Worm (Caenorhabditis elegans) whole organism, L4 larva: ENCODE measurements around the gene fbxa-206.
A peak's percentile ranks its signal among the peaks of the same experiment; 100 is the strongest.

Source experiments
- D1046.2 ChIP-seq: fragments of 200-800 bp; sonication (Bioruptor generic); IDR thresholded peaks from 2 replicates; pipeline ENCODE4 v1.3.6; 2022; ENCODE audit warnings: missing genetic modification characterization, missing compliant biosample characterization
- F26F4.8 ChIP-seq: fragments of 200-800 bp; sonication (Bioruptor generic); conservative IDR thresholded peaks from 2 replicates; pipeline ENCODE4 v1.3.6; 2022; ENCODE audit warnings: missing genetic modification characterization, missing compliant biosample characterization
- F44E2.7 ChIP-seq: fragments of 200-800 bp; sonication (Bioruptor generic); IDR thresholded peaks from 2 replicates; pipeline ENCODE4 v2.1.2; 2022; ENCODE audit warnings: missing genetic modification characterization, missing compliant biosample characterization
- F49E8.2 ChIP-seq: sonication (generic microtip); optimal IDR thresholded peaks from 2 replicates; lab custom pipeline; 2016; ENCODE audit warnings: missing compliant biosample characterization, mild to moderate bottlenecking, missing genetic modification characterization, borderline replicate concordance
- R02D3.7 ChIP-seq: fragments of 150-350 bp; sonication (generic microtip); optimal IDR thresholded peaks from 3 replicates; lab custom pipeline; 2014; ENCODE audit warnings: missing biosample characterization, missing genetic modification characterization
- T20F7.1 ChIP-seq: fragments of 200-800 bp; sonication (Bioruptor generic); optimal IDR thresholded peaks from 2 replicates; lab custom pipeline; 2018; ENCODE audit warnings: mild to moderate bottlenecking, missing genetic modification characterization, missing compliant biosample characterization
- Y48G9A.11 ChIP-seq: fragments of 200-800 bp; sonication (Bioruptor generic); IDR thresholded peaks from 2 replicates; pipeline ENCODE4 v1.3.6; 2022; ENCODE audit warnings: missing genetic modification reagents, missing genetic modification characterization, missing compliant biosample characterization
- Y75B8A.6 ChIP-seq: fragments of 200-800 bp; sonication (Bioruptor generic); IDR thresholded peaks from 2 replicates; pipeline ENCODE4 v1.3.6; 2022; ENCODE audit warnings: missing genetic modification reagents, missing genetic modification characterization, missing compliant biosample characterization
- aly-2 ChIP-seq: sonication (generic microtip); optimal IDR thresholded peaks from 2 replicates; lab custom pipeline; 2018; ENCODE audit warnings: missing biosample characterization, missing genetic modification characterization
- dmd-9 ChIP-seq: fragments of 200-800 bp; sonication (Bioruptor generic); IDR thresholded peaks from 2 replicates; pipeline ENCODE4 v1.3.6; 2022; ENCODE audit warnings: missing genetic modification reagents, missing genetic modification characterization, missing compliant biosample characterization
- duxl-1 ChIP-seq: sonication (generic microtip); optimal IDR thresholded peaks from 2 replicates; lab custom pipeline; 2016; ENCODE audit warnings: mild to moderate bottlenecking, missing genetic modification characterization, moderate library complexity, missing compliant biosample characterization; ENCODE audit not compliant: poor library complexity
- gei-8 ChIP-seq: fragments of 200-800 bp; sonication (Bioruptor generic); optimal IDR thresholded peaks from 2 replicates; lab custom pipeline; 2018; ENCODE audit warnings: mild to moderate bottlenecking, missing genetic modification characterization, missing compliant biosample characterization
- hlh-11 ChIP-seq: fragments of 200-800 bp; sonication (Bioruptor generic); optimal IDR thresholded peaks from 2 replicates; lab custom pipeline; 2018; ENCODE audit warnings: mild to moderate bottlenecking, missing genetic modification characterization, missing compliant biosample characterization
- hlh-30 ChIP-seq: sonication (generic microtip); optimal IDR thresholded peaks from 2 replicates; lab custom pipeline; 2017; ENCODE audit warnings: antibody characterized with exemption, mild to moderate bottlenecking, missing genetic modification characterization, missing compliant biosample characterization; ENCODE audit not compliant: insufficient read depth
- jun-1 ChIP-seq: fragments of 150-350 bp; optimal IDR thresholded peaks from 2 replicates; lab custom pipeline; 2014; ENCODE audit warnings: missing biosample characterization, missing genetic modification reagents, missing genetic modification characterization
- lin-29 ChIP-seq: fragments of 200-800 bp; sonication (Bioruptor generic); IDR thresholded peaks from 2 replicates; pipeline ENCODE4 v1.3.6; 2022; ENCODE audit warnings: missing genetic modification reagents, missing genetic modification characterization, missing compliant biosample characterization
- lin-38 ChIP-seq: fragments of 200-800 bp; sonication (Bioruptor generic); IDR thresholded peaks from 2 replicates; pipeline ENCODE4 v1.3.6; 2022; ENCODE audit warnings: missing genetic modification reagents, missing genetic modification characterization, missing compliant biosample characterization
- lir-3 ChIP-seq: sonication (generic microtip); optimal IDR thresholded peaks from 2 replicates; lab custom pipeline; 2016; ENCODE audit warnings: mild to moderate bottlenecking, missing genetic modification characterization, missing compliant biosample characterization
- lsy-2 ChIP-seq, 2 experiments: fragments of 150-350 bp in 1 of 2; sonication (generic microtip) in 1 of 2; optimal IDR thresholded peaks; 2 replicates each; lab custom pipeline; 2014 to 2017; ENCODE audit warnings: missing biosample characterization in 2 of 2, missing genetic modification characterization in 2 of 2
- mdt-29 ChIP-seq: fragments of 200-800 bp; sonication (Bioruptor generic); IDR thresholded peaks from 2 replicates; pipeline ENCODE4 v1.3.6; 2022; ENCODE audit warnings: missing genetic modification reagents, missing genetic modification characterization, missing compliant biosample characterization
- nhr-102 ChIP-seq: sonication (generic microtip); optimal IDR thresholded peaks from 2 replicates; lab custom pipeline; 2016; ENCODE audit warnings: mild to moderate bottlenecking, missing genetic modification characterization, moderate library complexity, missing compliant biosample characterization
- nhr-28 ChIP-seq: fragments of 150-350 bp; optimal IDR thresholded peaks from 2 replicates; lab custom pipeline; 2014; ENCODE audit warnings: missing biosample characterization, missing genetic modification characterization
- nhr-76 ChIP-seq: fragments of 150-350 bp; optimal IDR thresholded peaks from 2 replicates; lab custom pipeline; 2014; ENCODE audit warnings: missing biosample characterization, missing genetic modification characterization
- nhr-77 ChIP-seq: fragments of 150-350 bp; optimal IDR thresholded peaks from 2 replicates; lab custom pipeline; 2014; ENCODE audit warnings: missing biosample characterization, missing genetic modification characterization
- snpc-4 ChIP-seq: fragments of 150-350 bp; optimal IDR thresholded peaks from 2 replicates; lab custom pipeline; 2014; ENCODE audit warnings: missing biosample characterization, missing genetic modification characterization
- unc-62 ChIP-seq, 3 experiments: fragments of 150-350 bp in 1 of 3; sonication (generic microtip); optimal IDR thresholded peaks in 2 of 3; peaks in 1 of 3; 1 replicate in 1 of 3; 2 replicates in 2 of 3; lab custom pipeline; 2014 to 2017; ENCODE audit warnings: missing biosample characterization in 3 of 3, missing genetic modification characterization in 3 of 3, missing genetic modification reagents in 3 of 3, missing genotype in 1 of 3
- vab-7 ChIP-seq: fragments of 200-800 bp; sonication (Bioruptor generic); IDR thresholded peaks from 2 replicates; pipeline ENCODE4 v1.3.6; 2022; ENCODE audit warnings: missing genetic modification reagents, missing genetic modification characterization, missing compliant biosample characterization
- zfp-2 ChIP-seq: sonication (generic microtip); optimal IDR thresholded peaks from 2 replicates; lab custom pipeline; 2016; ENCODE audit warnings: mild to moderate bottlenecking, missing genetic modification characterization, missing compliant biosample characterization

Gene fbxa-206

DNA sequence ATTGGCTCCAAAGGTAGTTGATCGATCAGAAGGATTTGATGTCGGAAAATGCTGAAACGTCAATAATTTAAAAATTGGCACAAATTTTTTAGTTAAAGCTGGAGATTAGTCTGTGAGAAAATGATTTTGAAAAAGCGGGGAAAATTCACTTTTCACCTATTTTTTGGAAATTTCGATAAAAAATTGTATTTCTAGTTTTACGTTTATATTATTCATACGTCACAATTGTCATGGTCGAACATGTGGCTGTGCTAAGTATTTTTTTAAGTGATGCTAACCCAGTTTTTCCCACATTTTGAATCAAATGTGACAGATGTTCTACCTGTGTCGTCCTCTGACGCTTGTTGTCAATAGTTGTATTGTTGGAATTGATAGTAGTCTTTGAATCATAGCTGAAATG lies 38.7 kb downstream of the fbxa-206 start:
- TF ChIP-seq vab-7 (GFP tag; lab: Robert Waterston, UW) = no peak
- TF ChIP-seq unc-62 (GFP tag; optimal IDR thresholded peaks at IDR 0.05 in 1 of 2; lab: Kevin White, UChicago) = peak in 1 of 2 experiments; percentile 94
- no peak for TF ChIP-seq unc-62 (tag; optimal IDR thresholded peaks at IDR 0.05; lab: Kevin White, UChicago)

ce11 chrV:16874966-16875365 lies 43.3 kb downstream of the fbxa-206 start, which contains the start of gene F49A5.10:
Gene F49A5.10, plus strand, starts transcription at chrV:16875266.
- TF ChIP-seq F26F4.8 (GFP tag; lab: Robert Waterston, UW) = no peak
- no peak for TF ChIP-seq hlh-11
- TF ChIP-seq nhr-28 (tag; lab: Kevin White, UChicago) = no peak
- no peak for TF ChIP-seq dmd-9 (GFP tag; lab: Robert Waterston, UW)
- TF ChIP-seq Y75B8A.6 = no peak
- no peak for TF ChIP-seq nhr-76
- TF ChIP-seq jun-1 (tag; lab: Kevin White, UChicago) = no peak
- no peak for TF ChIP-seq lir-3 (tag; lab: Kevin White, UChicago)
- no peak for TF ChIP-seq duxl-1
- TF ChIP-seq nhr-77 (tag; lab: Kevin White, UChicago) = no peak
- TF ChIP-seq snpc-4 (tag; lab: Kevin White, UChicago) = no peak
- TF ChIP-seq lin-29 (GFP tag; lab: Robert Waterston, UW) = no peak
- TF ChIP-seq hlh-30 (tag; lab: Kevin White, UChicago) = no peak
- TF ChIP-seq zfp-2 (tag; lab: Kevin White, UChicago) = no peak
- TF ChIP-seq D1046.2 (GFP tag; lab: Robert Waterston, UW) = no peak
- TF ChIP-seq F49E8.2 = no peak

ce11 chrV:16873642-16874041 lies 44.6 kb downstream of the fbxa-206 start, which contains the start of gene srw-23:
Gene srw-23, plus strand, starts transcription at chrV:16873942.
- no peak for TF ChIP-seq lir-3 (tag; lab: Kevin White, UChicago)
- TF ChIP-seq unc-62 (GFP tag; optimal IDR thresholded peaks at IDR 0.05 in 1 of 2; lab: Kevin White, UChicago) = peak in 1 of 2 experiments; percentile 28
- no peak for TF ChIP-seq unc-62 (tag; optimal IDR thresholded peaks at IDR 0.05; lab: Kevin White, UChicago)

DNA sequence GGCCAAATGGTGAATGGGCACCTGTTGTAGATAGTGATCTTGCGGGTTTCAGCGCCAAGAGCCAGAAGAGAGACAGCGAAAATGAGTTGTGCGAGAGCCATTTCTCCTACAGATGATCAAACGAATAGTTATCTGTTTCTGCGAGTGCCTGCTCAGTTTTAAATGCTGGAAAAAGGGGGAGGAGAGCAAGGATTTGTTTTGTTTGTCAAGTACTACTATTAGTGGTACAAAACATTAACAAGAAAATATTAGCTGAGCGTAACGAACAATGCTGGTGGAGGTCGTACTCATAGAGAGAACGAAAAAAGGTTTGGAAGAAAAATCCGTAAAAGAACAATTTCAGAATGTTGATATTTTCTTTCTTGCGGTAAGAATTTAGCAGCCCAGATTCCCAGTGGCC lies 46.9 kb downstream of the fbxa-206 start, which contains the start of gene thn-4:
Gene thn-4, minus strand, starts transcription at position 101 of the 400 bp plus-strand sequence.
- no peak for TF ChIP-seq gei-8 (GFP tag; lab: Kevin White, UChicago)
- TF ChIP-seq D1046.2 (GFP tag; lab: Robert Waterston, UW) = no peak

ce11 chrV:16869740-16870139 lies 48.5 kb downstream of the fbxa-206 start, which contains the start of gene clec-33:
Gene clec-33, minus strand, starts transcription at chrV:16869840.
- TF ChIP-seq Y48G9A.11 (GFP tag; lab: Robert Waterston, UW) (no peak), F26F4.8 (GFP tag; lab: Robert Waterston, UW) (no peak), aly-2 (tag; lab: Kevin White, UChicago) (no peak), T20F7.1 (GFP tag; lab: Kevin White, UChicago) (no peak), mdt-29 (GFP tag; lab: Robert Waterston, UW) (no peak), lsy-2 (tag; optimal IDR thresholded peaks at IDR 0.05; lab: Kevin White, UChicago) (no peak), lin-38 (no peak), R02D3.7 (tag; lab: Kevin White, UChicago) (no peak), unc-62 (GFP tag; optimal IDR thresholded peaks at IDR 0.05 in 1 of 2; lab: Kevin White, UChicago) (no peak), unc-62 (tag; optimal IDR thresholded peaks at IDR 0.05; lab: Kevin White, UChicago) (no peak), nhr-102 (tag; lab: Kevin White, UChicago) (no peak), F44E2.7 (GFP tag; lab: Robert Waterston, UW) (no peak)
- TF ChIP-seq, all 104 proteins: peak for 0
